Fruit fly (Drosophila melanogaster) whole organism, embryonic: ENCODE data around the gene CG32379.

Source experiments
- CG10321 ChIP-seq: fragments of 200-800 bp; sonication (Bioruptor generic); IDR thresholded peaks from 2 replicates; pipeline ENCODE4 v1.3.6; 2022; ENCODE audit warnings: missing biosample characterization, missing genetic modification characterization
- CG11398 ChIP-seq: fragments of 200-800 bp; sonication (Bioruptor generic); optimal IDR thresholded peaks from 2 replicates; lab custom pipeline; 2016; ENCODE audit warnings: missing biosample characterization, missing genetic modification characterization
- CG12155 ChIP-seq: fragments of 200-800 bp; sonication (Bioruptor generic); optimal IDR thresholded peaks from 3 replicates; lab custom pipeline; 2016; ENCODE audit warnings: missing biosample characterization, missing genetic modification characterization
- CG14710 ChIP-seq: fragments of 200-800 bp; sonication (Bioruptor generic); optimal IDR thresholded peaks from 3 replicates; lab custom pipeline; 2019; ENCODE audit warnings: missing biosample characterization, mild to moderate bottlenecking, missing genetic modification characterization, moderate library complexity
- CG15514 ChIP-seq: fragments of 200-800 bp; sonication (Bioruptor generic); optimal IDR thresholded peaks from 3 replicates; lab custom pipeline; 2017; ENCODE audit warnings: missing biosample characterization, missing genetic modification characterization, mild to moderate bottlenecking, moderate library complexity, missing genetic modification reagents
- CG17359 ChIP-seq: fragments of 200-800 bp; sonication (Bioruptor generic); optimal IDR thresholded peaks from 3 replicates; lab custom pipeline; 2018; ENCODE audit warnings: missing biosample characterization, mild to moderate bottlenecking, missing genetic modification characterization, moderate library complexity
- Deaf1 ChIP-seq: fragments of 200-800 bp; optimal IDR thresholded peaks from 3 replicates; lab custom pipeline; 2019; ENCODE audit warnings: missing biosample characterization, mild to moderate bottlenecking, missing genetic modification characterization, moderate library complexity
- Sry-δ ChIP-seq: fragments of 200-800 bp; sonication (Bioruptor generic); optimal IDR thresholded peaks from 2 replicates; lab custom pipeline; 2016; ENCODE audit warnings: missing biosample characterization, missing genetic modification characterization
- schlank ChIP-seq: fragments of 200-800 bp; sonication (Bioruptor generic); optimal IDR thresholded peaks from 2 replicates; lab custom pipeline; 2018; ENCODE audit warnings: missing biosample characterization, mild to moderate bottlenecking, missing genetic modification characterization
- tll ChIP-seq, 2 experiments: fragments of 200-800 bp in 1 of 2; fragments of >200 bp in 1 of 2; sonication (Bioruptor generic) in 1 of 2; optimal IDR thresholded peaks; 2 replicates each; lab custom pipeline; 2017 to 2019; ENCODE audit warnings: missing biosample characterization in 2 of 2, missing genetic modification characterization in 2 of 2, mild to moderate bottlenecking in 1 of 2, moderate library complexity in 1 of 2

- TF ChIP-seq CG10321 (GFP tag; lab: Robert Waterston, UW) = no peak
- no peak for TF ChIP-seq CG14710 (tag; lab: Kevin White, UChicago)
- no peak for TF ChIP-seq tll (GFP tag; optimal IDR thresholded peaks at IDR 0.05; lab: Kevin White, UChicago)
- no peak for TF ChIP-seq CG11398 (GFP tag; lab: Kevin White, UChicago)
- no peak for TF ChIP-seq CG12155 (GFP tag; lab: Kevin White, UChicago)
- no peak for TF ChIP-seq Sry-δ (GFP tag; lab: Kevin White, UChicago)
- TF ChIP-seq schlank (tag; lab: Kevin White, UChicago) = no peak
- TF ChIP-seq Deaf1 (tag; lab: Kevin White, UChicago) = no peak
- no peak for TF ChIP-seq CG17359 (tag; lab: Kevin White, UChicago)
- TF ChIP-seq CG15514 (GFP tag; lab: Kevin White, UChicago) = no peak
Measured at dm6 chr3L:7364717-7365278, 31.4 kb upstream of the CG32379 start.
